Worm (Caenorhabditis elegans) whole organism, L3 larva: ENCODE results near the gene clh-4.

Experiments used
- R02D3.7 ChIP-seq: fragments of 150-350 bp; optimal IDR thresholded peaks from 2 replicates; lab custom pipeline; 2014; ENCODE audit warnings: missing biosample characterization, missing genetic modification characterization
- ZK546.5 ChIP-seq: sonication (generic microtip); optimal IDR thresholded peaks from 2 replicates; lab custom pipeline; 2017; ENCODE audit warnings: missing biosample characterization, missing genetic modification characterization
- aly-2 ChIP-seq: fragments of 150-350 bp; optimal IDR thresholded peaks from 2 replicates; lab custom pipeline; 2014; ENCODE audit warnings: missing biosample characterization, missing genetic modification characterization
- ama-1 ChIP-seq: fragments of 150-350 bp; optimal IDR thresholded peaks from 2 replicates; lab custom pipeline; 2018
- ceh-16 ChIP-seq: sonication (generic microtip); optimal IDR thresholded peaks from 2 replicates; lab custom pipeline; 2017; ENCODE audit warnings: missing biosample characterization, missing genetic modification characterization
- ceh-28 ChIP-seq: fragments of 150-350 bp; optimal IDR thresholded peaks from 2 replicates; lab custom pipeline; 2014; ENCODE audit warnings: missing biosample characterization, missing genetic modification reagents, missing genetic modification characterization
- ceh-82 ChIP-seq: fragments of 150-350 bp; optimal IDR thresholded peaks from 2 replicates; lab custom pipeline; 2014; ENCODE audit warnings: missing biosample characterization, missing genetic modification characterization
- ceh-9 ChIP-seq: sonication (generic microtip); optimal IDR thresholded peaks from 2 replicates; lab custom pipeline; 2018; ENCODE audit warnings: missing biosample characterization, missing genetic modification characterization
- daf-12 ChIP-seq: fragments of 150-350 bp; optimal IDR thresholded peaks from 2 replicates; lab custom pipeline; 2014; ENCODE audit warnings: missing biosample characterization, missing genetic modification reagents, missing genetic modification characterization
- egl-27 ChIP-seq: sonication (generic microtip); optimal IDR thresholded peaks from 4 replicates; lab custom pipeline; 2017; ENCODE audit warnings: missing biosample characterization, missing genetic modification reagents, missing genetic modification characterization
- egl-5 ChIP-seq: fragments of 150-350 bp; optimal IDR thresholded peaks from 2 replicates; lab custom pipeline; 2017; ENCODE audit warnings: missing biosample characterization, missing genetic modification reagents, missing genetic modification characterization, inconsistent platforms
- elt-1 ChIP-seq: fragments of 150-350 bp; optimal IDR thresholded peaks from 2 replicates; lab custom pipeline; 2014; ENCODE audit warnings: missing biosample characterization, missing genetic modification characterization
- elt-2 ChIP-seq: sonication (generic microtip); optimal IDR thresholded peaks from 2 replicates; lab custom pipeline; 2016; ENCODE audit warnings: missing genetic modification reagents, mild to moderate bottlenecking, missing genetic modification characterization, missing compliant biosample characterization
- elt-3 ChIP-seq, 3 experiments: fragments of 150-350 bp in 1 of 3; sonication (generic microtip) in 2 of 3; optimal IDR thresholded peaks; 2 replicates in 2 of 3; 4 replicates in 1 of 3; lab custom pipeline; 2014 to 2017; ENCODE audit warnings: missing biosample characterization in 3 of 3, missing genetic modification characterization in 3 of 3
- eor-1 ChIP-seq, 2 experiments: fragments of 150-350 bp; optimal IDR thresholded peaks; 2 replicates each; lab custom pipeline; 2014 to 2018; ENCODE audit warnings: missing biosample characterization in 2 of 2, missing genetic modification characterization in 2 of 2
- fkh-10 ChIP-seq: sonication (generic microtip); optimal IDR thresholded peaks from 2 replicates; lab custom pipeline; 2017; ENCODE audit warnings: missing biosample characterization, missing genetic modification reagents, missing genetic modification characterization
- fkh-2 ChIP-seq: fragments of 150-350 bp; optimal IDR thresholded peaks from 2 replicates; lab custom pipeline; 2014; ENCODE audit warnings: missing biosample characterization, missing genetic modification reagents, missing genetic modification characterization
- fos-1 ChIP-seq: fragments of 150-350 bp; optimal IDR thresholded peaks from 2 replicates; lab custom pipeline; 2014; ENCODE audit warnings: missing biosample characterization, missing genetic modification characterization
- hmg-11 ChIP-seq: sonication (generic microtip); optimal IDR thresholded peaks from 2 replicates; lab custom pipeline; 2016; ENCODE audit warnings: missing genetic modification characterization, missing compliant biosample characterization
- jun-1 ChIP-seq: fragments of 150-350 bp; optimal IDR thresholded peaks from 2 replicates; lab custom pipeline; 2014; ENCODE audit warnings: missing biosample characterization, missing genetic modification reagents, missing genetic modification characterization
- lin-15B ChIP-seq: fragments of 150-350 bp; optimal IDR thresholded peaks from 2 replicates; lab custom pipeline; 2014; ENCODE audit warnings: missing biosample characterization, missing genetic modification characterization
- lin-39 ChIP-seq: fragments of 150-350 bp; optimal IDR thresholded peaks from 2 replicates; lab custom pipeline; 2018; ENCODE audit warnings: missing biosample characterization, missing genetic modification reagents, missing genetic modification characterization
- lsy-12 ChIP-seq: sonication (generic microtip); optimal IDR thresholded peaks from 2 replicates; lab custom pipeline; 2016; ENCODE audit warnings: mild to moderate bottlenecking, missing genetic modification characterization, missing compliant biosample characterization
- mdl-1 ChIP-seq: fragments of 150-350 bp; optimal IDR thresholded peaks from 2 replicates; lab custom pipeline; 2014; ENCODE audit warnings: missing biosample characterization, missing genetic modification characterization
- mml-1 ChIP-seq: fragments of 150-350 bp; sonication (generic microtip); optimal IDR thresholded peaks from 3 replicates; lab custom pipeline; 2014; ENCODE audit warnings: missing biosample characterization, missing genetic modification characterization
- nfya-1 ChIP-seq: sonication (generic microtip); optimal IDR thresholded peaks from 2 replicates; lab custom pipeline; 2017; ENCODE audit warnings: missing genetic modification characterization, mild to moderate bottlenecking, missing compliant biosample characterization, antibody characterized with exemption, moderate library complexity; ENCODE audit not compliant: insufficient read depth
- nhr-11 ChIP-seq: fragments of 150-350 bp; optimal IDR thresholded peaks from 2 replicates; lab custom pipeline; 2014; ENCODE audit warnings: missing biosample characterization, missing genetic modification characterization
- nhr-12 ChIP-seq: fragments of 150-350 bp; optimal IDR thresholded peaks from 2 replicates; lab custom pipeline; 2014; ENCODE audit warnings: missing biosample characterization, missing genetic modification characterization
- nhr-23 ChIP-seq: fragments of 150-350 bp; optimal IDR thresholded peaks from 2 replicates; lab custom pipeline; 2014; ENCODE audit warnings: missing biosample characterization, missing genetic modification reagents, missing genetic modification characterization
- nhr-237 ChIP-seq: fragments of 150-350 bp; optimal IDR thresholded peaks from 2 replicates; lab custom pipeline; 2014; ENCODE audit warnings: missing biosample characterization, missing genetic modification characterization
- nhr-25 ChIP-seq: sonication (generic microtip); optimal IDR thresholded peaks from 2 replicates; lab custom pipeline; 2017; ENCODE audit warnings: missing biosample characterization, missing genetic modification characterization
- nhr-28 ChIP-seq: fragments of 150-350 bp; optimal IDR thresholded peaks from 2 replicates; lab custom pipeline; 2014; ENCODE audit warnings: missing biosample characterization, missing genetic modification characterization
- nhr-43 ChIP-seq: sonication (generic microtip); optimal IDR thresholded peaks from 2 replicates; lab custom pipeline; 2016; ENCODE audit warnings: mild to moderate bottlenecking, missing genetic modification characterization, missing compliant biosample characterization; ENCODE audit not compliant: poor library complexity, severe bottlenecking
- nhr-67 ChIP-seq: fragments of 150-350 bp; optimal IDR thresholded peaks from 2 replicates; lab custom pipeline; 2014; ENCODE audit warnings: missing biosample characterization, missing genetic modification characterization
- nhr-76 ChIP-seq: fragments of 150-350 bp; sonication (generic microtip); optimal IDR thresholded peaks from 5 replicates; lab custom pipeline; 2014; ENCODE audit warnings: missing biosample characterization, missing genetic modification characterization
- nhr-77 ChIP-seq: fragments of 150-350 bp; optimal IDR thresholded peaks from 2 replicates; lab custom pipeline; 2014; ENCODE audit warnings: missing biosample characterization, missing genetic modification characterization
- pha-4 ChIP-seq: fragments of 150-350 bp; optimal IDR thresholded peaks from 2 replicates; lab custom pipeline; 2014; ENCODE audit warnings: missing biosample characterization, missing genetic modification reagents, missing genetic modification characterization
- pqm-1 ChIP-seq: fragments of 150-350 bp; optimal IDR thresholded peaks from 2 replicates; lab custom pipeline; 2017; ENCODE audit warnings: missing biosample characterization, missing genetic modification characterization, inconsistent platforms
- sea-2 ChIP-seq: fragments of 150-350 bp; sonication (generic microtip); optimal IDR thresholded peaks from 4 replicates; lab custom pipeline; 2014; ENCODE audit warnings: missing biosample characterization, missing genetic modification reagents, missing genetic modification characterization
- skn-1 ChIP-seq: fragments of 150-350 bp; optimal IDR thresholded peaks from 2 replicates; lab custom pipeline; 2014; ENCODE audit warnings: missing biosample characterization, missing genetic modification characterization
- snpc-4 ChIP-seq: fragments of 150-350 bp; optimal IDR thresholded peaks from 2 replicates; lab custom pipeline; 2014; ENCODE audit warnings: missing biosample characterization, missing genetic modification characterization
- tbx-2 ChIP-seq: sonication (generic microtip); optimal IDR thresholded peaks from 2 replicates; lab custom pipeline; 2016; ENCODE audit warnings: mild to moderate bottlenecking, missing genetic modification characterization, missing compliant biosample characterization
- unc-39 ChIP-seq: sonication (generic microtip); optimal IDR thresholded peaks from 4 replicates; lab custom pipeline; 2017; ENCODE audit warnings: missing biosample characterization, missing genetic modification characterization
- unc-62 ChIP-seq: fragments of 150-350 bp; sonication (generic microtip); optimal IDR thresholded peaks from 4 replicates; lab custom pipeline; 2014; ENCODE audit warnings: missing biosample characterization, missing genetic modification reagents, missing genetic modification characterization
- zag-1 ChIP-seq: fragments of 150-350 bp; optimal IDR thresholded peaks from 2 replicates; lab custom pipeline; 2014; ENCODE audit warnings: missing biosample characterization, missing genetic modification characterization
- ztf-11 ChIP-seq: fragments of 150-350 bp; optimal IDR thresholded peaks from 2 replicates; lab custom pipeline; 2014; ENCODE audit warnings: missing biosample characterization, missing genetic modification characterization
- ztf-4 ChIP-seq: fragments of 150-350 bp; optimal IDR thresholded peaks from 2 replicates; lab custom pipeline; 2014; ENCODE audit warnings: missing biosample characterization, missing genetic modification characterization

Gene clh-4

ce11 chrX:4140755-4141417 is 40.5 kb upstream of the clh-4 start:
- TF ChIP-seq fkh-10 (GFP tag; lab: Kevin White, UChicago) (no peak), eor-1 (tag; optimal IDR thresholded peaks at IDR 0.05; lab: Kevin White, UChicago) (no peak), skn-1 (tag; lab: Kevin White, UChicago) (no peak), egl-5 (tag; lab: Kevin White, UChicago) (peak; percentile 79), elt-1 (no peak), aly-2 (tag; lab: Kevin White, UChicago) (no peak), pqm-1 (tag; lab: Kevin White, UChicago) (no peak), mdl-1 (tag; lab: Kevin White, UChicago) (peak; percentile 40), jun-1 (peak; percentile 35), nfya-1 (tag; lab: Kevin White, UChicago) (peak; percentile 23), R02D3.7 (tag; lab: Kevin White, UChicago) (no peak), nhr-12 (tag; lab: Kevin White, UChicago) (no peak), nhr-67 (tag; lab: Kevin White, UChicago) (no peak), nhr-76 (tag; lab: Kevin White, UChicago) (no peak), snpc-4 (no peak), nhr-77 (tag; lab: Kevin White, UChicago) (no peak), ama-1 (lab: Kevin White, UChicago) (peak; percentile 61), ceh-82 (tag; lab: Kevin White, UChicago) (no peak), hmg-11 (tag; lab: Kevin White, UChicago) (no peak), mml-1 (tag; lab: Kevin White, UChicago) (no peak), ceh-28 (no peak), nhr-25 (tag; lab: Kevin White, UChicago) (peak; percentile 33), nhr-237 (tag; lab: Kevin White, UChicago) (no peak), ceh-16 (no peak), lin-39 (no peak), fkh-2 (tag; lab: Kevin White, UChicago) (no peak), fos-1 (tag; lab: Kevin White, UChicago) (no peak), nhr-28 (tag; lab: Kevin White, UChicago) (no peak), ZK546.5 (no peak), tbx-2 (tag; lab: Kevin White, UChicago) (no peak), unc-39 (no peak), nhr-43 (tag; lab: Kevin White, UChicago) (no peak), ztf-4 (no peak), ceh-9 (tag; lab: Kevin White, UChicago) (no peak), nhr-11 (tag; lab: Kevin White, UChicago) (no peak), zag-1 (no peak), elt-2 (tag; lab: Kevin White, UChicago) (peak; percentile 23), elt-3 (tag; optimal IDR thresholded peaks at IDR 0.05; lab: Kevin White, UChicago) (peak in 1 of 3 experiments; percentile 68), pha-4 (no peak), lin-15B (tag; lab: Kevin White, UChicago) (no peak), unc-62 (no peak), lsy-12 (tag; lab: Kevin White, UChicago) (no peak), nhr-23 (tag; lab: Kevin White, UChicago) (peak; percentile 33), ztf-11 (no peak), egl-27 (no peak), sea-2 (GFP tag; lab: Kevin White, UChicago) (no peak), daf-12 (tag; lab: Kevin White, UChicago) (no peak)
